Worm (Caenorhabditis elegans): ENCODE data around the gene cdh-7.

DNA sequence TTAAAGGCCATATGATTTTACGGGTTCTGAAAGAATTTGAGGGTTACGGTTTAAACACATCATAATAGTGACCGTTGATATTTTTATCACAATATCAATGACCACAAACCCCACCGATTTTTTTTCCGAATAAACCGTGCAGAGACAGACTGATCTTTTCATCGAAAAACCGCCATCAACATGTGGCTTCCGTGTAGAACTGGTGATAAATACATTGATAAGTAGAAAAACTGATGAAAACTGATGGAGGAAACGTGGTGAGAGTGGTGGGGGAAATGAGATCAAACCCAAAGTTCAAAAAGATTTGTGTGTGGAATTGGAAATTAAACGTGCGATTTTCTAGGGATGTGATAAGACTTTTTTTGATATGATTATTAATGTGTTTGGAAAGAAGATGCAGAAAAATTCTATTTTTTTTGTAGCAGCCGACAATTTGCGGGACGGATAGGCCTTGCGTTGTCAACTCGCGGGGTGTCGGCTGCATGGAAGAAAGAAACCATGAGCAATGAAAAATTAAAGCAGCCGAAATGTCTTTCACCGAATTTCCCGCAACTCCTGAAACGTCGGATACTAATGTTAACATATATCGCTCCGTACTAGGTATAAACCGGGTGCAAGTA, 4.3 kb upstream of the cdh-7 start:
- TF ChIP-seq nhr-11 (tag; optimal IDR thresholded peaks at IDR 0.05), result no peak
- TF ChIP-seq nhr-77 (tag; optimal IDR thresholded peaks at IDR 0.05), result no peak

Data from whole organism, L3 larva.